Worm (Caenorhabditis elegans) whole organism, L3 larva: ENCODE measurements around the gene D2096.6.

Experiments used
- aly-2 ChIP-seq: fragments of 150-350 bp; optimal IDR thresholded peaks from 2 replicates; lab custom pipeline; 2014; ENCODE audit warnings: missing biosample characterization, missing genetic modification characterization
- ceh-28 ChIP-seq: fragments of 150-350 bp; optimal IDR thresholded peaks from 2 replicates; lab custom pipeline; 2014; ENCODE audit warnings: missing biosample characterization, missing genetic modification reagents, missing genetic modification characterization
- daf-12 ChIP-seq: fragments of 150-350 bp; optimal IDR thresholded peaks from 2 replicates; lab custom pipeline; 2014; ENCODE audit warnings: missing biosample characterization, missing genetic modification reagents, missing genetic modification characterization
- egl-27 ChIP-seq: sonication (generic microtip); optimal IDR thresholded peaks from 4 replicates; lab custom pipeline; 2017; ENCODE audit warnings: missing biosample characterization, missing genetic modification reagents, missing genetic modification characterization
- elt-3 ChIP-seq, 3 experiments: fragments of 150-350 bp in 1 of 3; sonication (generic microtip) in 2 of 3; optimal IDR thresholded peaks; 2 replicates in 2 of 3; 4 replicates in 1 of 3; lab custom pipeline; 2014 to 2017; ENCODE audit warnings: missing biosample characterization in 3 of 3, missing genetic modification characterization in 3 of 3
- nhr-12 ChIP-seq: fragments of 150-350 bp; optimal IDR thresholded peaks from 2 replicates; lab custom pipeline; 2014; ENCODE audit warnings: missing biosample characterization, missing genetic modification characterization
- nhr-23 ChIP-seq: fragments of 150-350 bp; optimal IDR thresholded peaks from 2 replicates; lab custom pipeline; 2014; ENCODE audit warnings: missing biosample characterization, missing genetic modification reagents, missing genetic modification characterization
- nhr-28 ChIP-seq: fragments of 150-350 bp; optimal IDR thresholded peaks from 2 replicates; lab custom pipeline; 2014; ENCODE audit warnings: missing biosample characterization, missing genetic modification characterization
- skn-1 ChIP-seq: fragments of 150-350 bp; optimal IDR thresholded peaks from 2 replicates; lab custom pipeline; 2014; ENCODE audit warnings: missing biosample characterization, missing genetic modification characterization
- unc-39 ChIP-seq: sonication (generic microtip); optimal IDR thresholded peaks from 4 replicates; lab custom pipeline; 2017; ENCODE audit warnings: missing biosample characterization, missing genetic modification characterization
- zag-1 ChIP-seq: fragments of 150-350 bp; optimal IDR thresholded peaks from 2 replicates; lab custom pipeline; 2014; ENCODE audit warnings: missing biosample characterization, missing genetic modification characterization
- ztf-4 ChIP-seq: fragments of 150-350 bp; optimal IDR thresholded peaks from 2 replicates; lab custom pipeline; 2014; ENCODE audit warnings: missing biosample characterization, missing genetic modification characterization

DNA sequence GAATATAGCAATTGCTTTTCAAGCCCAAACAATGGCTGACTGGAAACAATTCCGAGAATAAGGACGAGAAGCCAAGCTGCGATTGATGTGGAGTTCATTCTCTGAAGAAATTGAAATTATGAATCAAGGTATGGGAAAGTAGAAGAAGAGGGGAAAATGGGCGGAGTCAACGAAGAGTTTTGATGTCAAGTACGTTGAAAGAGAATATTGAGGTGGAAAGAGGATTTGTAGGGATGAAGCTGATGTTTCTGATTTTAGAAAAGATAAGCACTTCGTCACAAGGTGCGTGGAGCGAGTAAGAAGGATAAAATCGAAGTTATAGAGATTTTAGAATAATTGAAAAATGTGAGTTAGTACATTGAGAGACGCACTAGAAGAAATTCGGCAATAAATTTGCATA lies 13.7 kb upstream of the D2096.6 start, which contains the start of gene D2096.9:
- TF ChIP-seq skn-1 (no peak), aly-2 (no peak), ztf-4 (tag; lab: Kevin White, UChicago) (no peak), zag-1 (tag; lab: Kevin White, UChicago) (no peak), unc-39 (no peak), nhr-23 (no peak), nhr-28 (tag; lab: Kevin White, UChicago) (no peak), ceh-28 (tag; lab: Kevin White, UChicago) (no peak), elt-3 (tag; optimal IDR thresholded peaks at IDR 0.05; lab: Kevin White, UChicago) (no peak), daf-12 (tag; lab: Kevin White, UChicago) (no peak), nhr-12 (no peak), egl-27 (tag; lab: Kevin White, UChicago) (no peak)
